Fruit fly (Drosophila melanogaster) whole organism, embryonic: Measurements from ENCODE around the gene CG18563.

Experiments
- Abd-B ChIP-seq: fragments of 200-800 bp; sonication (Bioruptor generic); optimal IDR thresholded peaks from 2 replicates; lab custom pipeline; 2018; ENCODE audit warnings: missing biosample characterization, mild to moderate bottlenecking, missing genetic modification characterization, moderate library complexity
- Ada2b ChIP-seq: fragments of 200-800 bp; sonication (Bioruptor generic); IDR thresholded peaks from 2 replicates; pipeline ENCODE4 v1.3.6; 2022; ENCODE audit warnings: missing biosample characterization, missing genetic modification characterization
- Aef1 ChIP-seq: fragments of 200-800 bp; sonication (Bioruptor generic); IDR thresholded peaks from 3 replicates; pipeline ENCODE4 v1.3.6; 2022; ENCODE audit warnings: missing biosample characterization, missing genetic modification characterization
- CG10147 ChIP-seq: fragments of 200-800 bp; sonication (Bioruptor generic); optimal IDR thresholded peaks from 2 replicates; lab custom pipeline; 2019; ENCODE audit warnings: missing biosample characterization, mild to moderate bottlenecking, missing genetic modification characterization, moderate library complexity
- CG11456 ChIP-seq: fragments of 200-800 bp; sonication (Bioruptor generic); IDR thresholded peaks from 3 replicates; pipeline ENCODE4 v1.3.6; 2022; ENCODE audit warnings: missing biosample characterization, missing genetic modification characterization
- CG12299 ChIP-seq: fragments of 200-800 bp; sonication (Bioruptor generic); optimal IDR thresholded peaks from 2 replicates; lab custom pipeline; 2018; ENCODE audit warnings: missing biosample characterization, mild to moderate bottlenecking, missing genetic modification characterization
- CG14710 ChIP-seq: fragments of 200-800 bp; sonication (Bioruptor generic); optimal IDR thresholded peaks from 3 replicates; lab custom pipeline; 2019; ENCODE audit warnings: missing biosample characterization, mild to moderate bottlenecking, missing genetic modification characterization, moderate library complexity
- CG15011 ChIP-seq: fragments of 200-800 bp; sonication (Bioruptor generic); optimal IDR thresholded peaks from 3 replicates; lab custom pipeline; 2018; ENCODE audit warnings: missing biosample characterization, mild to moderate bottlenecking, missing genetic modification characterization
- CG15073 ChIP-seq: fragments of 200-800 bp; sonication (Bioruptor generic); optimal IDR thresholded peaks from 2 replicates; lab custom pipeline; 2016; ENCODE audit warnings: missing biosample characterization, missing genetic modification characterization
- CG16779 ChIP-seq: fragments of 200-800 bp; sonication (Bioruptor generic); IDR thresholded peaks from 2 replicates; pipeline ENCODE4 v1.3.6; 2022; ENCODE audit warnings: missing biosample characterization, missing genetic modification characterization
- CG17361 ChIP-seq: fragments of 200-800 bp; sonication (Bioruptor generic); IDR thresholded peaks from 3 replicates; pipeline ENCODE4 v1.3.6; 2022; ENCODE audit warnings: missing biosample characterization, missing genetic modification characterization
- CG1832 ChIP-seq: fragments of 200-800 bp; sonication (Bioruptor generic); optimal IDR thresholded peaks from 2 replicates; lab custom pipeline; 2017; ENCODE audit warnings: missing biosample characterization, mild to moderate bottlenecking, missing genetic modification characterization, inconsistent platforms
- CG2678 ChIP-seq: fragments of 200-800 bp; sonication (Bioruptor generic); optimal IDR thresholded peaks from 3 replicates; lab custom pipeline; 2019; ENCODE audit warnings: missing biosample characterization, mild to moderate bottlenecking, missing genetic modification characterization, moderate library complexity
- CG31388 ChIP-seq: fragments of 200-800 bp; sonication (Bioruptor generic); optimal IDR thresholded peaks from 2 replicates; lab custom pipeline; 2016; ENCODE audit warnings: missing biosample characterization, missing genetic modification characterization
- CG6854 ChIP-seq: fragments of 200-800 bp; sonication (Bioruptor generic); optimal IDR thresholded peaks from 3 replicates; lab custom pipeline; 2017; ENCODE audit warnings: missing biosample characterization, mild to moderate bottlenecking, missing genetic modification characterization
- CG8359 ChIP-seq: fragments of 200-800 bp; sonication (Bioruptor generic); optimal IDR thresholded peaks from 2 replicates; lab custom pipeline; 2017; ENCODE audit warnings: missing biosample characterization, mild to moderate bottlenecking, missing genetic modification characterization, borderline replicate concordance
- CG9727 ChIP-seq: fragments of 200-800 bp; sonication (Bioruptor generic); optimal IDR thresholded peaks from 3 replicates; lab custom pipeline; 2017; ENCODE audit warnings: missing biosample characterization, mild to moderate bottlenecking, missing genetic modification characterization
- CoRest ChIP-seq: fragments of 200-800 bp; sonication (Bioruptor generic); optimal IDR thresholded peaks from 3 replicates; lab custom pipeline; 2018; ENCODE audit warnings: missing biosample characterization, mild to moderate bottlenecking, missing genetic modification characterization, moderate library complexity
- CrebB ChIP-seq: fragments of 200-800 bp; sonication (Bioruptor generic); optimal IDR thresholded peaks from 3 replicates; lab custom pipeline; 2018; ENCODE audit warnings: missing biosample characterization, mild to moderate bottlenecking, missing genetic modification characterization
- Dek ChIP-seq: fragments of 200-800 bp; sonication (Bioruptor generic); optimal IDR thresholded peaks from 3 replicates; lab custom pipeline; 2019; ENCODE audit warnings: missing biosample characterization, mild to moderate bottlenecking, missing genetic modification characterization, moderate library complexity
- Dip3 ChIP-seq: fragments of 200-800 bp; sonication (Bioruptor generic); optimal IDR thresholded peaks from 3 replicates; lab custom pipeline; 2016; ENCODE audit warnings: missing biosample characterization, missing genetic modification characterization
- Dp ChIP-seq: fragments of 200-800 bp; sonication (Bioruptor generic); optimal IDR thresholded peaks from 2 replicates; lab custom pipeline; 2018; ENCODE audit warnings: missing biosample characterization, mild to moderate bottlenecking, missing genetic modification characterization, moderate library complexity
- HLHmδ ChIP-seq: fragments of 200-800 bp; sonication (Bioruptor generic); optimal IDR thresholded peaks from 2 replicates; lab custom pipeline; 2018; ENCODE audit warnings: missing biosample characterization, mild to moderate bottlenecking, missing genetic modification characterization, moderate library complexity
- Hr3 ChIP-seq: fragments of 200-800 bp; sonication (Bioruptor generic); optimal IDR thresholded peaks from 3 replicates; lab custom pipeline; 2016; ENCODE audit warnings: missing biosample characterization, missing genetic modification characterization
- Lhr ChIP-seq: fragments of 200-800 bp; sonication (Bioruptor generic); optimal IDR thresholded peaks from 3 replicates; lab custom pipeline; 2017; ENCODE audit warnings: mild to moderate bottlenecking, missing biosample characterization, missing genetic modification reagents, missing genetic modification characterization
- Meics ChIP-seq: fragments of 200-800 bp; sonication (Bioruptor generic); optimal IDR thresholded peaks from 2 replicates; lab custom pipeline; 2017; ENCODE audit warnings: missing biosample characterization, mild to moderate bottlenecking, missing genetic modification characterization
- Sry-δ ChIP-seq: fragments of 200-800 bp; sonication (Bioruptor generic); optimal IDR thresholded peaks from 2 replicates; lab custom pipeline; 2016; ENCODE audit warnings: missing biosample characterization, missing genetic modification characterization
- Taf1 ChIP-seq: fragments of 200-800 bp; sonication (Bioruptor generic); IDR thresholded peaks from 2 replicates; pipeline ENCODE4 v1.3.6; 2022; ENCODE audit warnings: missing biosample characterization, missing genetic modification characterization
- YL-1 ChIP-seq: fragments of 200-800 bp; sonication (Bioruptor generic); optimal IDR thresholded peaks from 3 replicates; lab custom pipeline; 2017; ENCODE audit warnings: missing biosample characterization, mild to moderate bottlenecking, missing genetic modification characterization
- al ChIP-seq: fragments of 200-800 bp; sonication (Bioruptor generic); IDR thresholded peaks from 2 replicates; pipeline ENCODE4 v1.3.6; 2022; ENCODE audit warnings: missing biosample characterization, missing genetic modification characterization
- bsh ChIP-seq, 2 experiments: fragments of 200-800 bp; sonication (Bioruptor generic); optimal IDR thresholded peaks; 2 replicates each; lab custom pipeline; 2017 to 2018; ENCODE audit warnings: mild to moderate bottlenecking in 2 of 2, missing biosample characterization in 2 of 2, missing genetic modification characterization in 2 of 2, moderate library complexity in 1 of 2
- chm ChIP-seq: fragments of 200-800 bp; sonication (Bioruptor generic); IDR thresholded peaks from 2 replicates; pipeline ENCODE4 v1.3.6; 2022; ENCODE audit warnings: missing biosample characterization, missing genetic modification characterization
- dysf ChIP-seq: fragments of 200-800 bp; sonication (Bioruptor generic); IDR thresholded peaks from 3 replicates; pipeline ENCODE4 v1.3.6; 2022; ENCODE audit warnings: missing biosample characterization, missing genetic modification characterization
- en ChIP-seq: fragments of 200-800 bp; sonication (Bioruptor generic); optimal IDR thresholded peaks from 2 replicates; lab custom pipeline; 2016; ENCODE audit warnings: missing biosample characterization, missing genetic modification characterization
- eyg ChIP-seq: fragments of 200-800 bp; sonication (Bioruptor generic); optimal IDR thresholded peaks from 3 replicates; lab custom pipeline; 2016; ENCODE audit warnings: missing biosample characterization, missing genetic modification characterization
- fu2 ChIP-seq: fragments of 200-800 bp; sonication (Bioruptor generic); optimal IDR thresholded peaks from 2 replicates; lab custom pipeline; 2016; ENCODE audit warnings: missing biosample characterization, missing genetic modification characterization
- gro ChIP-seq: fragments of 200-800 bp; sonication (Bioruptor generic); optimal IDR thresholded peaks from 2 replicates; lab custom pipeline; 2016; ENCODE audit warnings: missing biosample characterization, missing genetic modification characterization
- luna ChIP-seq: fragments of 200-800 bp; sonication (Bioruptor generic); optimal IDR thresholded peaks from 2 replicates; lab custom pipeline; 2016; ENCODE audit warnings: missing biosample characterization, missing genetic modification characterization
- maf-S ChIP-seq: fragments of 200-800 bp; sonication (Bioruptor generic); optimal IDR thresholded peaks from 2 replicates; lab custom pipeline; 2016; ENCODE audit warnings: missing biosample characterization, missing genetic modification characterization
- mam ChIP-seq: fragments of 200-800 bp; sonication (Bioruptor generic); optimal IDR thresholded peaks from 3 replicates; lab custom pipeline; 2016; ENCODE audit warnings: missing biosample characterization, missing genetic modification characterization
- pb ChIP-seq: fragments of 200-800 bp; sonication (Bioruptor generic); optimal IDR thresholded peaks from 3 replicates; lab custom pipeline; 2016; ENCODE audit warnings: missing biosample characterization, missing genetic modification characterization
- pum ChIP-seq: fragments of 200-800 bp; sonication (Bioruptor generic); optimal IDR thresholded peaks from 2 replicates; lab custom pipeline; 2016; ENCODE audit warnings: missing biosample characterization, missing genetic modification characterization
- schlank ChIP-seq: fragments of 200-800 bp; sonication (Bioruptor generic); optimal IDR thresholded peaks from 2 replicates; lab custom pipeline; 2018; ENCODE audit warnings: missing biosample characterization, mild to moderate bottlenecking, missing genetic modification characterization
- slp2 ChIP-seq: fragments of 200-800 bp; sonication (Bioruptor generic); optimal IDR thresholded peaks from 2 replicates; lab custom pipeline; 2016; ENCODE audit warnings: missing biosample characterization, missing genetic modification characterization
- stwl ChIP-seq: fragments of 200-800 bp; sonication (Bioruptor generic); optimal IDR thresholded peaks from 3 replicates; lab custom pipeline; 2018; ENCODE audit warnings: missing biosample characterization, mild to moderate bottlenecking, missing genetic modification characterization, moderate library complexity
- sug ChIP-seq: fragments of 200-800 bp; optimal IDR thresholded peaks from 2 replicates; lab custom pipeline; 2019; ENCODE audit warnings: missing biosample characterization, mild to moderate bottlenecking, missing genetic modification characterization, moderate library complexity
- tgo ChIP-seq: fragments of 200-800 bp; sonication (Bioruptor generic); IDR thresholded peaks from 3 replicates; pipeline ENCODE4 v1.3.6; 2022; ENCODE audit warnings: missing biosample characterization, missing genetic modification characterization
- tio ChIP-seq: fragments of 200-800 bp; sonication (Bioruptor generic); optimal IDR thresholded peaks from 2 replicates; lab custom pipeline; 2017; ENCODE audit warnings: missing biosample characterization, missing genetic modification characterization, inconsistent platforms

Gene CG18563

DNA sequence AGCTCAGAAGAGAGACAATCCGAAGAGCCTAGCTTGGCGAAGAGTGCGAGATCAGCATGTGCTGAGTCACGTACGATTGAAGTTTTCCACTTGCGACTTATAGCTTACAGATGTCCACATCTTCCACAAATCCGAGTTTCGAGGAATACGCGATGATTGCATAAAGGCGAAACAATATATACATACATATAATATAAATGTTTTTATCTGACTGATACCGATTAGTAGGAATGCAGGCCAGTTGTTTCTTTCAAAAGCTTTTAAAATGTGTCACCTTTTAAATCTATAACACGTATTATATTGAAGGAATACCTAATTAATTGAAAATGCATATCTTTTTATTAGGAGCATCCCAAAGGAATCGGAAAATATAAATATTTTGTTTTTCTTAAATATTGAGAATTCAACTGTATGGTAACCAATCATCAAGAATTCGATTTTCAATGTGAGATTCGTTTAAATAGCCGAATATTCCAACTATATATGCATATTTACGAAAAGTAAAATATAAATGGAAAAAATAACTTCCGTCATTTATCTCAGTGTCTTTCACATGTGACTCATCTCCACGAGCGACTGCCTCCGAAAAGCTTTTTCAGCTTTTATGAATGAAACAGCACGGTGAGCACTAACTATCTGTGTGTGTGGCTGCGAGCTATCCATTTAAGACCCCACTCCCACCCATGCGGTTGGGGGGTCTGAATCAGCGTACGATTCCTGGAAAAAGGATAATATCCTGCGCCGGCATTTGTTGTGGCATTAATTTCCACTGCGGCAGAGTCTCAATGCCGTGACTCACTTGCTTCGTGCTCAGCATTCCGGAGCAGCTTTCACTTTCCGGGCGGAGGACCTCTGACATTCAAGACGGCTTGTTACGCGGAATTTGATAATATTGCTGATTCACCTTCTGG is 7.1 kb downstream of the CG18563 start (continued):
- no peak for TF ChIP-seq Aef1
- TF ChIP-seq CG2678 (tag; lab: Kevin White, UChicago) = peak; percentile 81
- TF ChIP-seq tio = peak; percentile 1
- peak; percentile 30 for TF ChIP-seq gro
- TF ChIP-seq CG10147 (GFP tag; lab: Kevin White, UChicago) = peak; percentile 75
- TF ChIP-seq tgo = peak; percentile 46; the same call in 1 of the 3 replicates
- TF ChIP-seq luna (GFP tag; lab: Kevin White, UChicago) = no peak
- TF ChIP-seq Taf1 = 0 out of 2 replicates have a peak, but pooled peaks have one; percentile 9
- TF ChIP-seq Abd-B (GFP tag; lab: Kevin White, UChicago) = peak; percentile 2
- TF ChIP-seq fu2 = peak; percentile 35
- TF ChIP-seq CG16779 (GFP tag; lab: Robert Waterston, UW) = 0 out of 2 replicates have a peak, but pooled peaks have one; percentile 30
- peak; percentile 69 for TF ChIP-seq Dek (tag; lab: Kevin White, UChicago)
- TF ChIP-seq eyg (GFP tag; lab: Kevin White, UChicago) = peak; percentile 32
- TF ChIP-seq Meics (GFP tag; lab: Kevin White, UChicago) = peak; percentile 79
- no peak for TF ChIP-seq CG15073 (GFP tag; lab: Kevin White, UChicago)
- no peak for TF ChIP-seq Dp
- peak; percentile 19 for TF ChIP-seq CrebB (tag; lab: Kevin White, UChicago)
- TF ChIP-seq Dip3 (GFP tag; lab: Kevin White, UChicago) = peak; percentile 46
- TF ChIP-seq al (GFP tag; lab: Robert Waterston, UW) = 0 out of 2 replicates have a peak, but pooled peaks have one; percentile 30
- no peak for TF ChIP-seq CG14710 (tag; lab: Kevin White, UChicago)
- TF ChIP-seq CG1832 (GFP tag; lab: Kevin White, UChicago) = no peak
- peak; percentile 77 for TF ChIP-seq CoRest (tag; lab: Kevin White, UChicago)
- no peak for TF ChIP-seq YL-1 (GFP tag; lab: Kevin White, UChicago)
- TF ChIP-seq CG11456 (GFP tag; lab: Robert Waterston, UW) = peak; percentile 67; the same call in 2 of the 3 replicates
- peak; percentile 33 for TF ChIP-seq mam (GFP tag; lab: Kevin White, UChicago)
- TF ChIP-seq HLHmδ (GFP tag; lab: Kevin White, UChicago) = no peak
- TF ChIP-seq chm (GFP tag; lab: Robert Waterston, UW) = no peak
- TF ChIP-seq Sry-δ (GFP tag; lab: Kevin White, UChicago) = peak; percentile 2
- TF ChIP-seq CG31388 = no peak
- TF ChIP-seq pb = no peak
- TF ChIP-seq dysf (GFP tag; lab: Robert Waterston, UW) = peak; percentile 69; the same call in 2 of the 3 replicates
- TF ChIP-seq stwl (tag; lab: Kevin White, UChicago) = no peak
- peak; percentile 60 for TF ChIP-seq sug (tag; lab: Kevin White, UChicago)
- peak; percentile 5 for TF ChIP-seq pum
- peak; percentile 56 for TF ChIP-seq CG9727 (GFP tag; lab: Kevin White, UChicago)
- peak; percentile 21 for TF ChIP-seq schlank (tag; lab: Kevin White, UChicago)
- TF ChIP-seq en (GFP tag; lab: Kevin White, UChicago) = peak; percentile 15
- TF ChIP-seq CG6854 (GFP tag; lab: Kevin White, UChicago) = peak; percentile 63
- peak; percentile 49 for TF ChIP-seq Ada2b (GFP tag; lab: Robert Waterston, UW)
- TF ChIP-seq bsh (GFP tag; optimal IDR thresholded peaks at IDR 0.05; lab: Kevin White, UChicago) = peak in 1 of 2 experiments; percentile 48
- peak; percentile 5 for TF ChIP-seq slp2 (GFP tag; lab: Kevin White, UChicago)
- TF ChIP-seq CG17361 (GFP tag; lab: Robert Waterston, UW) = peak; percentile 65; the same call in 2 of the 3 replicates
- no peak for TF ChIP-seq CG8359 (GFP tag; lab: Kevin White, UChicago)
- TF ChIP-seq maf-S = peak; percentile 17
- TF ChIP-seq Hr3 (GFP tag; lab: Kevin White, UChicago) = peak; percentile 40
- peak; percentile 38 for TF ChIP-seq CG12299 (tag; lab: Kevin White, UChicago)
- TF ChIP-seq Lhr = no peak
- TF ChIP-seq CG15011 (GFP tag; lab: Kevin White, UChicago) = peak; percentile 49
